Worm (Caenorhabditis elegans): ENCODE measurements around the gene fndc-1.

DNA sequence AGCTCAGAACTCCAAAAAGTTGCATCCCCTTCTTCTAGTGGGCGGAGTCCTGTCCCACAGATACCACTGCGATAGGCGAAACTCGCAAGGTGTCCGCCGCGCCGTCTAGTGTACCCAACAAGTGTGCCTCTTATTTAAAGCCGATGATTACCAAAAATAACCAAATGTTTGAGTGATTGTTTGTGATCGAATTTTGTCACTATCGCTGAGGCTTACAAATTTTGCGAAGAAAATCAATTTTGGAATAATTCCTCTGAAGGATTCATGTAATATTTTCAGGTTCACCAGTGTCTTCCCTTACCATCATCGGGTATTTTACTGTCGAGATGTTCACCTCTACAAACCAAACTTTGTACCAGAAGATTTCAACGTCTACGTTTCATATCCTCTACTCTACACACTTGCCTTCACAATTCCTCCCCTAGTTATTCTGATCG, 13.1 kb downstream of the fndc-1 start:
- TF ChIP-seq ama-1 (optimal IDR thresholded peaks at IDR 0.05) (no peak), flt-1 (GFP tag; IDR thresholded peaks at IDR 0.05) (no peak), ceh-36 (tag; optimal IDR thresholded peaks at IDR 0.05) (no peak), tra-4 (tag; optimal IDR thresholded peaks at IDR 0.05) (no peak), F13C5.2 (tag; optimal IDR thresholded peaks at IDR 0.05) (peak; percentile 38), aly-1 (tag; optimal IDR thresholded peaks at IDR 0.05) (no peak), hmg-4 (GFP tag; optimal IDR thresholded peaks at IDR 0.05) (no peak)
